Fruit fly (Drosophila melanogaster) whole organism, adult: ENCODE results near the gene flip.

Source experiments
- CG11617 ChIP-seq: fragments of 200-800 bp; sonication (Bioruptor generic); optimal IDR thresholded peaks from 2 replicates; lab custom pipeline; 2017; ENCODE audit warnings: mild to moderate bottlenecking, missing biosample characterization, missing genetic modification reagents, missing genetic modification characterization
- CG12768 ChIP-seq: fragments of 200-800 bp; sonication (Bioruptor generic); optimal IDR thresholded peaks from 2 replicates; lab custom pipeline; 2017; ENCODE audit warnings: missing biosample characterization, missing genetic modification characterization, mild to moderate bottlenecking, moderate library complexity, missing genetic modification reagents
- CG1620 ChIP-seq: fragments of 200-800 bp; sonication (Bioruptor generic); optimal IDR thresholded peaks from 2 replicates; lab custom pipeline; 2016; ENCODE audit warnings: missing biosample characterization, missing genetic modification characterization
- CG5204 ChIP-seq: fragments of 200-800 bp; sonication (Bioruptor generic); optimal IDR thresholded peaks from 2 replicates; lab custom pipeline; 2016; ENCODE audit warnings: missing biosample characterization, missing genetic modification characterization
- CG7045 ChIP-seq: fragments of 200-800 bp; sonication (Bioruptor generic); optimal IDR thresholded peaks from 2 replicates; lab custom pipeline; 2017; ENCODE audit warnings: missing biosample characterization, mild to moderate bottlenecking, missing genetic modification characterization
- CG7101 ChIP-seq: fragments of 200-800 bp; sonication (Bioruptor generic); optimal IDR thresholded peaks from 2 replicates; lab custom pipeline; 2018; ENCODE audit warnings: missing biosample characterization, mild to moderate bottlenecking, missing genetic modification characterization, moderate library complexity
- Crg-1 ChIP-seq: fragments of 200-800 bp; sonication (Bioruptor generic); optimal IDR thresholded peaks from 2 replicates; lab custom pipeline; 2016; ENCODE audit warnings: missing biosample characterization, missing genetic modification characterization
- Hr96 ChIP-seq: fragments of 200-800 bp; sonication (Bioruptor generic); optimal IDR thresholded peaks from 2 replicates; lab custom pipeline; 2016; ENCODE audit warnings: missing biosample characterization, missing genetic modification characterization
- bab1 ChIP-seq: fragments of 200-800 bp; sonication (Bioruptor generic); optimal IDR thresholded peaks from 3 replicates; lab custom pipeline; 2019; ENCODE audit warnings: missing biosample characterization, mild to moderate bottlenecking, missing genetic modification characterization, moderate library complexity
- cic ChIP-seq: fragments of 200-800 bp; sonication (Bioruptor generic); optimal IDR thresholded peaks from 2 replicates; lab custom pipeline; 2017; ENCODE audit warnings: missing biosample characterization, mild to moderate bottlenecking, missing genetic modification characterization, moderate library complexity
- kay ChIP-seq: fragments of 200-800 bp; sonication (Bioruptor generic); peaks from one replicate; lab custom pipeline; 2016; ENCODE audit warnings: missing biosample characterization, missing genetic modification characterization, borderline replicate concordance
- pad ChIP-seq: fragments of 200-800 bp; sonication (Bioruptor generic); optimal IDR thresholded peaks from 3 replicates; lab custom pipeline; 2017; ENCODE audit warnings: missing biosample characterization, missing genetic modification characterization, mild to moderate bottlenecking, moderate library complexity, missing genetic modification reagents
- tj ChIP-seq: fragments of 200-800 bp; sonication (Bioruptor generic); optimal IDR thresholded peaks from 3 replicates; lab custom pipeline; 2017; ENCODE audit warnings: missing biosample characterization, mild to moderate bottlenecking, missing genetic modification characterization, moderate library complexity
- toe ChIP-seq: fragments of 200-800 bp; sonication (Bioruptor generic); optimal IDR thresholded peaks from 2 replicates; lab custom pipeline; 2016; ENCODE audit warnings: missing biosample characterization, missing genetic modification characterization

dm6 chr3R:4277828-4278227, at the start of gene flip:
- TF ChIP-seq kay (GFP tag; lab: Kevin White, UChicago) (no peak), CG7101 (tag; lab: Kevin White, UChicago) (no peak), Hr96 (no peak), tj (GFP tag; lab: Kevin White, UChicago) (no peak), Crg-1 (no peak), CG5204 (GFP tag; lab: Kevin White, UChicago) (no peak), CG7045 (GFP tag; lab: Kevin White, UChicago) (no peak), cic (GFP tag; lab: Kevin White, UChicago) (no peak), toe (GFP tag; lab: Kevin White, UChicago) (no peak), CG11617 (GFP tag; lab: Kevin White, UChicago) (no peak), CG12768 (no peak), pad (GFP tag; lab: Kevin White, UChicago) (no peak), bab1 (GFP tag; lab: Kevin White, UChicago) (no peak), CG1620 (GFP tag; lab: Kevin White, UChicago) (no peak)
